Fruit fly (Drosophila melanogaster): Measurements from ENCODE around the gene CG11333.

DNA sequence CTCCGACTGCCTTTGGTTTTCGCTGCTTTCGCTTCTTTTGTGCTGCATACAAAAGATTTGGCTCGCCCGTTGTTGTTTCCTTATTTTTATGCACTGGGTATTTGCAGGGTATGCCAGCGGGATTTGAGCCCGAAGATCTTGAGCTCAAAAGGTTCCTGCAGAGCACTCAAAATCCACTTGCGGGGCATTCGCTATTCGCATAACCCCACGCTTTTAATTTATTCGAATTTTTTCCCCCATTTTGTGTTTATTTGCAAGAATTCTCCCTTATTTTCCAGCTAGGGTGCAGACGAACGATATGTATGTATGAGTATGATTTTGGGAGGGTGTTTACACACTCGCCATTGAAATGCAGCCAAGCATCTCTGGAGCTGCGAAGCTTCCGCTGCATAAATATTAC lies 41.1 kb upstream of the CG11333 start:
- TF ChIP-seq h (optimal IDR thresholded peaks at IDR 0.05), result no peak
- no peak for TF ChIP-seq Myc (optimal IDR thresholded peaks at IDR 0.05)
- TF ChIP-seq Sin3A (optimal IDR thresholded peaks at IDR 0.05), result no peak
